Fruit fly (Drosophila melanogaster): Measurements from ENCODE around the gene Cadps.

- TF ChIP-seq CG8478 (optimal IDR thresholded peaks at IDR 0.05) = no peak
- no peak for TF ChIP-seq CTCF (optimal IDR thresholded peaks at IDR 0.05)
Measured at dm6 chr4:1224232-1224631, 6.4 kb upstream of the Cadps start.
